Fruit fly (Drosophila melanogaster): Measurements from ENCODE around the gene pes.

- TF ChIP-seq lz (GFP tag; optimal IDR thresholded peaks at IDR 0.05) (no peak), fkh (GFP tag; optimal IDR thresholded peaks at IDR 0.05) (peak; percentile 26), net (GFP tag; optimal IDR thresholded peaks at IDR 0.05) (peak; percentile 55), Hr39 (GFP tag; optimal IDR thresholded peaks at IDR 0.05) (no peak), Sox102F (GFP tag; optimal IDR thresholded peaks at IDR 0.05) (peak; percentile 9), fd85E (GFP tag; optimal IDR thresholded peaks at IDR 0.05) (no peak), CG11902 (GFP tag; optimal IDR thresholded peaks at IDR 0.05) (no peak), topi (GFP tag; optimal IDR thresholded peaks at IDR 0.05) (no peak), Gug (GFP tag; IDR thresholded peaks at IDR 0.05) (no peak), CG15336 (GFP tag; IDR thresholded peaks at IDR 0.05) (peak; percentile 34; the same call in 1 of the 2 replicates)
Measured at dm6 chr2L:8009283-8010211, 15.6 kb upstream of the pes start, which contains the start of gene CG12560.

Data from whole organism, prepupa.